Fruit fly (Drosophila melanogaster) Kc167 (cell line): Measurements from ENCODE around the gene CG18766.

Source experiments
- Myc ChIP-seq: fragments of >200 bp; optimal IDR thresholded peaks from 2 replicates; lab custom pipeline; 2017; ENCODE audit warnings: missing external identifiers
- Sin3A ChIP-seq: fragments of >200 bp; optimal IDR thresholded peaks from 2 replicates; lab custom pipeline; 2018; ENCODE audit warnings: missing external identifiers
- psq ChIP-seq: fragments of >200 bp; optimal IDR thresholded peaks from 2 replicates; lab custom pipeline; 2017; ENCODE audit warnings: missing external identifiers
- ttk ChIP-seq: sonication (Bioruptor generic); optimal IDR thresholded peaks from 2 replicates; lab custom pipeline; 2017; ENCODE audit warnings: missing external identifiers

DNA sequence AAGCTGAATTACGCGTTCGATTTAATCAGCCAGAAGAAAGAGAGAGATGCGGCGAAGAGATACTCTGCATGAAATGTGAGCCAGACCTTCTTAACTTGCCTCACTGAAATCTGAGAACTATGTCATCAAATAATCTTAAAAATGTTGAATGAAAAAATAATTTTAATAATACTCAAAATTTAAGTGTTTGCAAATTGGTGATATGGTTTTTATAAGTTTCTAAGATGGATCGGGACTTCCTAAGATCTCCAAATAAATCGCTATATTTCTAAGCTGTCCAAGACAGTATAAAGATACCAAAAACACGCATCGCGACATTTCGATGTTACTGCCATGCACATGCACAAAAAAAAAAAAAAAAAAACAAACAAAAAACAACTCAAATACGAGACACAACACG lies 30.1 kb downstream of the CG18766 start:
- TF ChIP-seq psq (lab: Kevin White, UChicago) (no peak), Myc (lab: Kevin White, UChicago) (no peak), Sin3A (no peak), ttk (no peak)
